Fruit fly (Drosophila melanogaster) whole organism, embryonic: Measurements from ENCODE around the gene D12.

ENCODE experiments used
- Adf1 ChIP-seq: fragments of 200-800 bp; sonication (Bioruptor generic); IDR thresholded peaks from 2 replicates; pipeline ENCODE4 v1.3.6; 2022; ENCODE audit warnings: missing biosample characterization, missing genetic modification characterization
- Atf6 ChIP-seq: fragments of 200-800 bp; sonication (Bioruptor generic); IDR thresholded peaks from 2 replicates; pipeline ENCODE4 v1.3.6; 2022; ENCODE audit warnings: missing biosample characterization, missing genetic modification characterization
- B-H1 ChIP-seq: fragments of 200-800 bp; sonication (Bioruptor generic); IDR thresholded peaks from 3 replicates; pipeline ENCODE4 v1.3.6; 2022; ENCODE audit warnings: missing biosample characterization, missing genetic modification characterization
- BEAF-32 ChIP-seq: fragments of 200-800 bp; sonication (Bioruptor generic); optimal IDR thresholded peaks from 3 replicates; lab custom pipeline; 2017; ENCODE audit warnings: missing biosample characterization, missing genetic modification characterization, mild to moderate bottlenecking, moderate library complexity, missing genetic modification reagents
- Blimp-1 ChIP-seq: fragments of 200-800 bp; sonication (Bioruptor generic); optimal IDR thresholded peaks from 3 replicates; lab custom pipeline; 2018; ENCODE audit warnings: missing biosample characterization, missing genetic modification characterization, mild to moderate bottlenecking, moderate library complexity, missing genetic modification reagents
- CG10959 ChIP-seq: fragments of 200-800 bp; sonication (Bioruptor generic); IDR thresholded peaks from 2 replicates; pipeline ENCODE4 v1.3.6; 2022; ENCODE audit warnings: missing biosample characterization, missing genetic modification characterization
- CG13287 ChIP-seq: fragments of 200-800 bp; sonication (Bioruptor generic); IDR thresholded peaks from 2 replicates; pipeline ENCODE4 v1.3.6; 2022; ENCODE audit warnings: missing biosample characterization, missing genetic modification characterization; ENCODE audit not compliant: partially characterized antibody
- CG13775 ChIP-seq: fragments of 200-800 bp; sonication (Bioruptor generic); optimal IDR thresholded peaks from 3 replicates; lab custom pipeline; 2017; ENCODE audit warnings: missing biosample characterization, mild to moderate bottlenecking, missing genetic modification characterization
- CG14860 ChIP-seq: fragments of 200-800 bp; sonication (Bioruptor generic); IDR thresholded peaks from 3 replicates; pipeline ENCODE4 v1.3.6; 2022; ENCODE audit warnings: missing biosample characterization, missing genetic modification characterization; ENCODE audit not compliant: partially characterized antibody
- CG15514 ChIP-seq: fragments of 200-800 bp; sonication (Bioruptor generic); optimal IDR thresholded peaks from 3 replicates; lab custom pipeline; 2017; ENCODE audit warnings: missing biosample characterization, missing genetic modification characterization, mild to moderate bottlenecking, moderate library complexity, missing genetic modification reagents
- CG17385 ChIP-seq: fragments of 200-800 bp; sonication (Bioruptor generic); optimal IDR thresholded peaks from 3 replicates; lab custom pipeline; 2018; ENCODE audit warnings: missing biosample characterization, mild to moderate bottlenecking, missing genetic modification characterization
- CG1832 ChIP-seq: fragments of 200-800 bp; sonication (Bioruptor generic); optimal IDR thresholded peaks from 2 replicates; lab custom pipeline; 2017; ENCODE audit warnings: missing biosample characterization, mild to moderate bottlenecking, missing genetic modification characterization, inconsistent platforms
- CG2889 ChIP-seq: fragments of 200-800 bp; sonication (Bioruptor generic); IDR thresholded peaks from 3 replicates; pipeline ENCODE4 v1.3.6; 2022; ENCODE audit warnings: missing biosample characterization, missing genetic modification characterization
- CG3065 ChIP-seq: fragments of 200-800 bp; sonication (Bioruptor generic); optimal IDR thresholded peaks from 2 replicates; lab custom pipeline; 2016; ENCODE audit warnings: missing biosample characterization, missing genetic modification characterization
- CG3847 ChIP-seq: fragments of 200-800 bp; sonication (Bioruptor generic); IDR thresholded peaks from 2 replicates; pipeline ENCODE4 v1.3.6; 2022; ENCODE audit warnings: missing biosample characterization, missing genetic modification characterization
- CG43689 ChIP-seq: fragments of 200-800 bp; sonication (Bioruptor generic); IDR thresholded peaks from 2 replicates; pipeline ENCODE4 v1.3.6; 2022; ENCODE audit warnings: missing biosample characterization, missing genetic modification characterization
- CG4854 ChIP-seq: fragments of 200-800 bp; sonication (Bioruptor generic); optimal IDR thresholded peaks from 2 replicates; lab custom pipeline; 2016; ENCODE audit warnings: missing biosample characterization, missing genetic modification characterization, inconsistent platforms
- CG5245 ChIP-seq: fragments of 200-800 bp; sonication (Bioruptor generic); optimal IDR thresholded peaks from 3 replicates; lab custom pipeline; 2016; ENCODE audit warnings: missing biosample characterization, missing genetic modification characterization
- CG6689 ChIP-seq: fragments of 200-800 bp; sonication (Bioruptor generic); IDR thresholded peaks from 2 replicates; pipeline ENCODE4 v1.3.6; 2022; ENCODE audit warnings: missing biosample characterization, missing genetic modification characterization
- CG6854 ChIP-seq: fragments of 200-800 bp; sonication (Bioruptor generic); optimal IDR thresholded peaks from 3 replicates; lab custom pipeline; 2017; ENCODE audit warnings: missing biosample characterization, mild to moderate bottlenecking, missing genetic modification characterization
- CG9817 ChIP-seq: fragments of 200-800 bp; sonication (Bioruptor generic); optimal IDR thresholded peaks from 2 replicates; lab custom pipeline; 2018; ENCODE audit warnings: missing biosample characterization, mild to moderate bottlenecking, missing genetic modification characterization, moderate library complexity
- CkIIα-i1 ChIP-seq: fragments of 200-800 bp; sonication (Bioruptor generic); IDR thresholded peaks from 2 replicates; pipeline ENCODE4 v1.3.6; 2022; ENCODE audit warnings: missing biosample characterization, missing genetic modification characterization
- CoRest ChIP-seq: fragments of 200-800 bp; sonication (Bioruptor generic); optimal IDR thresholded peaks from 3 replicates; lab custom pipeline; 2018; ENCODE audit warnings: missing biosample characterization, mild to moderate bottlenecking, missing genetic modification characterization, moderate library complexity
- Dad ChIP-seq: fragments of 200-800 bp; sonication (Bioruptor generic); optimal IDR thresholded peaks from 3 replicates; lab custom pipeline; 2016; ENCODE audit warnings: missing biosample characterization, missing genetic modification characterization
- Dp ChIP-seq: fragments of 200-800 bp; sonication (Bioruptor generic); optimal IDR thresholded peaks from 2 replicates; lab custom pipeline; 2018; ENCODE audit warnings: missing biosample characterization, mild to moderate bottlenecking, missing genetic modification characterization, moderate library complexity
- E2f1 ChIP-seq: fragments of 200-800 bp; sonication (Bioruptor generic); IDR thresholded peaks from 2 replicates; pipeline ENCODE4 v1.3.6; 2022; ENCODE audit warnings: missing biosample characterization, missing genetic modification characterization
- H2.0 ChIP-seq: fragments of 200-800 bp; sonication (Bioruptor generic); IDR thresholded peaks from 2 replicates; pipeline ENCODE4 v1.3.6; 2022; ENCODE audit warnings: missing biosample characterization, missing genetic modification characterization
- Lim3 ChIP-seq: fragments of 200-800 bp; sonication (Bioruptor generic); IDR thresholded peaks from 2 replicates; pipeline ENCODE4 v1.3.6; 2022; ENCODE audit warnings: missing biosample characterization, missing genetic modification characterization
- NFAT ChIP-seq: fragments of 200-800 bp; sonication (Bioruptor generic); IDR thresholded peaks from 2 replicates; pipeline ENCODE4 v1.3.6; 2022; ENCODE audit warnings: missing biosample characterization, missing genetic modification characterization
- NK7.1 ChIP-seq: fragments of 200-800 bp; sonication (Bioruptor generic); optimal IDR thresholded peaks from 3 replicates; lab custom pipeline; 2016; ENCODE audit warnings: missing biosample characterization, missing genetic modification characterization
- Ravus ChIP-seq: fragments of 200-800 bp; sonication (Bioruptor generic); IDR thresholded peaks from 2 replicates; pipeline ENCODE4 v1.3.6; 2022; ENCODE audit warnings: missing biosample characterization, missing genetic modification characterization
- Sox100B ChIP-seq: fragments of 200-800 bp; sonication (Bioruptor generic); optimal IDR thresholded peaks from 3 replicates; lab custom pipeline; 2018; ENCODE audit warnings: missing biosample characterization, mild to moderate bottlenecking, missing genetic modification characterization
- Sry-δ ChIP-seq: fragments of 200-800 bp; sonication (Bioruptor generic); optimal IDR thresholded peaks from 2 replicates; lab custom pipeline; 2016; ENCODE audit warnings: missing biosample characterization, missing genetic modification characterization
- Ssrp ChIP-seq: fragments of 200-800 bp; sonication (Bioruptor generic); optimal IDR thresholded peaks from 2 replicates; lab custom pipeline; 2018; ENCODE audit warnings: missing biosample characterization, mild to moderate bottlenecking, missing genetic modification characterization, moderate library complexity
- ap ChIP-seq: fragments of 200-800 bp; sonication (Bioruptor generic); IDR thresholded peaks from 2 replicates; pipeline ENCODE4 v1.3.6; 2022; ENCODE audit warnings: missing biosample characterization, missing genetic modification characterization
- caup ChIP-seq: fragments of 200-800 bp; sonication (Bioruptor generic); optimal IDR thresholded peaks from 3 replicates; lab custom pipeline; 2017; ENCODE audit warnings: missing biosample characterization, mild to moderate bottlenecking, missing genetic modification characterization, moderate library complexity; ENCODE audit not compliant: severe bottlenecking
- chinmo ChIP-seq: fragments of 200-800 bp; sonication (Bioruptor generic); IDR thresholded peaks from 4 replicates; pipeline ENCODE4 v1.3.6; 2022; ENCODE audit warnings: missing biosample characterization, missing genetic modification characterization; ENCODE audit not compliant: partially characterized antibody
- ci ChIP-seq: fragments of 200-800 bp; sonication (Bioruptor generic); IDR thresholded peaks from 3 replicates; pipeline ENCODE4 v1.3.6; 2022; ENCODE audit warnings: missing biosample characterization, missing genetic modification characterization
- dan ChIP-seq: fragments of 200-800 bp; sonication (Bioruptor generic); IDR thresholded peaks from 2 replicates; pipeline ENCODE4 v1.3.6; 2022; ENCODE audit warnings: missing biosample characterization, missing genetic modification characterization
- dpn ChIP-seq, 2 experiments: fragments of 200-800 bp; sonication (Bioruptor generic); optimal IDR thresholded peaks; 3 replicates each; lab custom pipeline; 2016; ENCODE audit warnings: missing biosample characterization in 2 of 2, missing genetic modification characterization in 2 of 2
- gem ChIP-seq: fragments of 200-800 bp; sonication (Bioruptor generic); optimal IDR thresholded peaks from 2 replicates; lab custom pipeline; 2019; ENCODE audit warnings: missing biosample characterization, mild to moderate bottlenecking, missing genetic modification characterization, moderate library complexity
- gsb ChIP-seq: fragments of 200-800 bp; sonication (Bioruptor generic); IDR thresholded peaks from 2 replicates; pipeline ENCODE4 v1.3.6; 2022; ENCODE audit warnings: missing biosample characterization, missing genetic modification characterization
- h ChIP-seq: fragments of >200 bp; optimal IDR thresholded peaks from 2 replicates; lab custom pipeline; 2017
- inv ChIP-seq: fragments of 200-800 bp; sonication (Bioruptor generic); IDR thresholded peaks from 2 replicates; pipeline ENCODE4 v1.3.6; 2022; ENCODE audit warnings: missing biosample characterization, missing genetic modification characterization; ENCODE audit not compliant: partially characterized antibody
- lilli ChIP-seq: fragments of 200-800 bp; sonication (Bioruptor generic); optimal IDR thresholded peaks from 3 replicates; lab custom pipeline; 2016; ENCODE audit warnings: missing biosample characterization, missing genetic modification characterization
- pum ChIP-seq: fragments of 200-800 bp; sonication (Bioruptor generic); optimal IDR thresholded peaks from 2 replicates; lab custom pipeline; 2016; ENCODE audit warnings: missing biosample characterization, missing genetic modification characterization
- ssp ChIP-seq: fragments of 200-800 bp; sonication (Bioruptor generic); IDR thresholded peaks from 2 replicates; pipeline ENCODE4 v1.3.6; 2022; ENCODE audit warnings: missing biosample characterization, missing genetic modification characterization
- twi ChIP-seq: fragments of 200-800 bp; optimal IDR thresholded peaks from 2 replicates; lab custom pipeline; 2019; ENCODE audit warnings: missing biosample characterization, mild to moderate bottlenecking, missing genetic modification characterization, moderate library complexity
- vnd ChIP-seq: fragments of 200-800 bp; sonication (Bioruptor generic); IDR thresholded peaks from 3 replicates; pipeline ENCODE4 v1.3.6; 2022; ENCODE audit warnings: missing biosample characterization, missing genetic modification characterization; ENCODE audit not compliant: partially characterized antibody
- zfh1 ChIP-seq: fragments of 200-800 bp; sonication (Bioruptor generic); IDR thresholded peaks from 3 replicates; pipeline ENCODE4 v1.3.6; 2022; ENCODE audit warnings: missing biosample characterization, missing genetic modification characterization

The D12 gene

DNA sequence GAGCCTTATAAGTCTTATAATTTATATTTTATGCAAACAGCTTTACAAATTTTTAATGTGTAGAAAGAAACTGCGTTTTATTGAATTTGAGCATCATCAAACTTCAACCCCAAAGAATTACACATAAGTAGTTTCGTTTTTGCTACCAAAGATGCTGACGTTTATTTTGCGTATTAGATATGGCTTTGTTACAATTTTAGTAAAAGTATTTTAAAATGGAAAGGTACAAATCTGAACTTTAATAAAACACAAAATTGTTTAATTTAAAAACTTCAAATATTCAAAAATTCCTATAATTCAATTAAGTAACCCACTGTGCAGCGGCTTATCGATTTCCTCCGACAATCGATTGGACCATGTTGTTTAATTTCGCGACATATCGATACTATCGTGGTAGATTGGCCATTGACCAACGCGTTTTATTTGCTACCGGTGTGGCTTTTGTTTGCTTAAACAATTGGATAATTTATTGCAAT, 27.0 kb upstream of the D12 start, which contains the start of gene prg (continued):
- TF ChIP-seq Dp (peak; percentile 59), ci (GFP tag; lab: Robert Waterston, UW) (peak; percentile 64; the same call in 2 of the 3 replicates), Adf1 (GFP tag; lab: Robert Waterston, UW) (no peak; the same call in 1 of the 2 replicates), Ssrp (tag; lab: Kevin White, UChicago) (peak; percentile 51), ssp (GFP tag; lab: Robert Waterston, UW) (no peak), ap (GFP tag; lab: Robert Waterston, UW) (peak; percentile 49; the same call in 1 of the 2 replicates), dan (GFP tag; lab: Robert Waterston, UW) (no peak), CG6854 (GFP tag; lab: Kevin White, UChicago) (peak; percentile 56), CG3065 (GFP tag; lab: Kevin White, UChicago) (no peak), H2.0 (no peak), zfh1 (GFP tag; lab: Robert Waterston, UW) (peak; percentile 16; the same call in 1 of the 3 replicates), CG13287 (GFP tag; lab: Robert Waterston, UW) (peak; percentile 98), dpn (GFP tag; optimal IDR thresholded peaks at IDR 0.05; lab: Kevin White, UChicago) (peak; percentile 33 to 70), Sox100B (GFP tag; lab: Kevin White, UChicago) (peak; percentile 75), CG9817 (tag; lab: Kevin White, UChicago) (peak; percentile 59), CG3847 (GFP tag; lab: Robert Waterston, UW) (peak; percentile 63), CG4854 (GFP tag; lab: Kevin White, UChicago) (peak; percentile 42), gem (tag; lab: Kevin White, UChicago) (peak; percentile 76), CG43689 (GFP tag; lab: Robert Waterston, UW) (no peak; the same call in 1 of the 2 replicates), CG10959 (no peak), h (lab: Kevin White, UChicago) (no peak), inv (GFP tag; lab: Robert Waterston, UW) (peak; percentile 90), Sry-δ (peak; percentile 77), NFAT (GFP tag; lab: Robert Waterston, UW) (peak; percentile 52), Blimp-1 (GFP tag; lab: Kevin White, UChicago) (peak; percentile 62), E2f1 (GFP tag; lab: Robert Waterston, UW) (peak; percentile 35; the same call in 1 of the 2 replicates), caup (GFP tag; lab: Kevin White, UChicago) (peak; percentile 21), Ravus (no peak), CG17385 (peak; percentile 66), CG13775 (GFP tag; lab: Kevin White, UChicago) (peak; percentile 60), pum (GFP tag; lab: Kevin White, UChicago) (peak; percentile 54), Atf6 (GFP tag; lab: Robert Waterston, UW) (peak; percentile 72; the same call in 1 of the 2 replicates), CG6689 (peak; percentile 51; the same call in 1 of the 2 replicates), gsb (GFP tag; lab: Robert Waterston, UW) (no peak), B-H1 (GFP tag; lab: Robert Waterston, UW) (no peak), lilli (peak; percentile 74), NK7.1 (peak; percentile 24), CG5245 (GFP tag; lab: Kevin White, UChicago) (peak; percentile 23), Dad (GFP tag; lab: Kevin White, UChicago) (peak; percentile 60), CG1832 (GFP tag; lab: Kevin White, UChicago) (no peak), vnd (GFP tag; lab: Robert Waterston, UW) (peak; percentile 90), CG14860 (GFP tag; lab: Robert Waterston, UW) (peak; percentile 94), chinmo (GFP tag; lab: Robert Waterston, UW) (peak; percentile 97), CoRest (tag; lab: Kevin White, UChicago) (peak; percentile 74), Lim3 (GFP tag; lab: Robert Waterston, UW) (no peak), twi (tag; lab: Kevin White, UChicago) (peak; percentile 34), CkIIα-i1 (GFP tag; lab: Robert Waterston, UW) (no peak), CG2889 (GFP tag; lab: Robert Waterston, UW) (no peak), CG15514 (GFP tag; lab: Kevin White, UChicago) (peak; percentile 47), BEAF-32 (GFP tag; lab: Kevin White, UChicago) (peak; percentile 88)
